Worm (Caenorhabditis elegans) whole organism, L3 larva: Measurements from ENCODE around the gene puf-12.

Experiments used
- ama-1 ChIP-seq: fragments of 150-350 bp; optimal IDR thresholded peaks from 2 replicates; lab custom pipeline; 2018
- ceh-82 ChIP-seq: fragments of 150-350 bp; optimal IDR thresholded peaks from 2 replicates; lab custom pipeline; 2014; ENCODE audit warnings: missing biosample characterization, missing genetic modification characterization
- elt-1 ChIP-seq: fragments of 150-350 bp; optimal IDR thresholded peaks from 2 replicates; lab custom pipeline; 2014; ENCODE audit warnings: missing biosample characterization, missing genetic modification characterization
- lin-15B ChIP-seq: fragments of 150-350 bp; optimal IDR thresholded peaks from 2 replicates; lab custom pipeline; 2014; ENCODE audit warnings: missing biosample characterization, missing genetic modification characterization
- lsy-12 ChIP-seq: sonication (generic microtip); optimal IDR thresholded peaks from 2 replicates; lab custom pipeline; 2016; ENCODE audit warnings: mild to moderate bottlenecking, missing genetic modification characterization, missing compliant biosample characterization
- mdl-1 ChIP-seq: fragments of 150-350 bp; optimal IDR thresholded peaks from 2 replicates; lab custom pipeline; 2014; ENCODE audit warnings: missing biosample characterization, missing genetic modification characterization
- nhr-11 ChIP-seq: fragments of 150-350 bp; optimal IDR thresholded peaks from 2 replicates; lab custom pipeline; 2014; ENCODE audit warnings: missing biosample characterization, missing genetic modification characterization
- nhr-25 ChIP-seq: sonication (generic microtip); optimal IDR thresholded peaks from 2 replicates; lab custom pipeline; 2017; ENCODE audit warnings: missing biosample characterization, missing genetic modification characterization
- tbx-2 ChIP-seq: sonication (generic microtip); optimal IDR thresholded peaks from 2 replicates; lab custom pipeline; 2016; ENCODE audit warnings: mild to moderate bottlenecking, missing genetic modification characterization, missing compliant biosample characterization
- zag-1 ChIP-seq: fragments of 150-350 bp; optimal IDR thresholded peaks from 2 replicates; lab custom pipeline; 2014; ENCODE audit warnings: missing biosample characterization, missing genetic modification characterization

DNA sequence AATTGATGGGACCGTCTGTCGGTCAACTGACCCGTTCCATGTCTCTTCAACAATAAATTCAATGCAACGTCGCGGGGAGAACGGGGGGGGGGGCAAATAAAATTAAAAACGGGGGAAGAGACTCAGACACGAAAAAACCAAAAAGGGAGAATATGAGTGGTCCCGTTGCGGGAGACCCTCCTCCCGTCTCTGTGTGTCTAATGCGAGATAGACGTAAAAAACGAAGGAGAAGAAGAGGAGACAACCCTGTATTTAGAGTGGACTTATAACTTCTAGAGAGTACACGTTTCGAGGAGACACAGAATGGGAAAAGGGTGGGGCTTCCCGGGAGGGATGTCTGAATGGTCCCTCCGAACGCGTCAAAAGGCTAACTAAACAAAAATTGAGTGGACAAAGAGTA lies 34.6 kb upstream of the puf-12 start:
- no peak for TF ChIP-seq nhr-11
- no peak for TF ChIP-seq lin-15B (tag; lab: Kevin White, UChicago)
- TF ChIP-seq ama-1: no peak
- no peak for TF ChIP-seq zag-1 (tag; lab: Kevin White, UChicago)
- no peak for TF ChIP-seq tbx-2
- no peak for TF ChIP-seq ceh-82 (tag; lab: Kevin White, UChicago)
- no peak for TF ChIP-seq nhr-25 (tag; lab: Kevin White, UChicago)
- TF ChIP-seq lsy-12 (tag; lab: Kevin White, UChicago): no peak
- no peak for TF ChIP-seq mdl-1 (tag; lab: Kevin White, UChicago)
- no peak for TF ChIP-seq elt-1
